Worm (Caenorhabditis elegans): ENCODE results near the gene F56D2.2.
A peak's percentile ranks its signal among the peaks of the same experiment; 100 is the strongest.

ce11 chrIII:5563680-5564079 lies 23.4 kb upstream of the F56D2.2 start:
- TF ChIP-seq nhr-12 (tag; optimal IDR thresholded peaks at IDR 0.05) (no peak), sptf-1 (tag; optimal IDR thresholded peaks at IDR 0.05) (no peak), unc-62 (GFP tag; optimal IDR thresholded peaks at IDR 0.05) (peak; percentile 62), pha-4 (tag; optimal IDR thresholded peaks at IDR 0.05) (no peak), ces-1 (GFP tag; optimal IDR thresholded peaks at IDR 0.05) (no peak), nhr-2 (tag; optimal IDR thresholded peaks at IDR 0.05) (no peak), mep-1 (tag; optimal IDR thresholded peaks at IDR 0.05) (no peak), ceh-39 (tag; optimal IDR thresholded peaks at IDR 0.05) (no peak), elt-3 (tag; optimal IDR thresholded peaks at IDR 0.05) (no peak), lin-13 (tag; optimal IDR thresholded peaks at IDR 0.05) (no peak), ztf-11 (tag; optimal IDR thresholded peaks at IDR 0.05) (no peak)
